Worm (Caenorhabditis elegans) whole organism, midembryonic: ENCODE results near the gene cyp-34A5.

Source experiments
- T22C8.4 ChIP-seq: fragments of 200-800 bp; sonication (Bioruptor generic); IDR thresholded peaks from 2 replicates; pipeline ENCODE4 v1.3.6; 2022; ENCODE audit warnings: missing genetic modification characterization, missing compliant biosample characterization
- cog-1 ChIP-seq: sonication (generic microtip); optimal IDR thresholded peaks from 2 replicates; lab custom pipeline; 2016; ENCODE audit warnings: missing genetic modification characterization, missing compliant biosample characterization
- flt-1 ChIP-seq: fragments of 200-800 bp; sonication (Bioruptor generic); IDR thresholded peaks from 2 replicates; pipeline ENCODE4 v1.3.6; 2022; ENCODE audit warnings: missing genetic modification characterization, missing compliant biosample characterization
- klf-2 ChIP-seq: fragments of 200-800 bp; sonication (Bioruptor generic); conservative IDR thresholded peaks from 2 replicates; pipeline ENCODE4 v1.3.6; 2022; ENCODE audit warnings: missing genetic modification reagents, missing genetic modification characterization, missing compliant biosample characterization
- med-1 ChIP-seq: sonication (generic microtip); optimal IDR thresholded peaks from 2 replicates; lab custom pipeline; 2017; ENCODE audit warnings: missing genetic modification characterization, mild to moderate bottlenecking, missing compliant biosample characterization, antibody characterized with exemption, missing genetic modification reagents; ENCODE audit not compliant: insufficient read depth
- ref-1 ChIP-seq: fragments of 200-800 bp; sonication (Bioruptor generic); conservative IDR thresholded peaks from 2 replicates; pipeline ENCODE4 v1.3.6; 2022; ENCODE audit warnings: missing genetic modification reagents, missing genetic modification characterization, missing compliant biosample characterization
- tab-1 ChIP-seq: fragments of 200-800 bp; sonication (Bioruptor generic); IDR thresholded peaks from 2 replicates; pipeline ENCODE4 v1.3.6; 2022; ENCODE audit warnings: missing genetic modification characterization, missing compliant biosample characterization
- ztf-23 ChIP-seq: fragments of 200-800 bp; sonication (Bioruptor generic); IDR thresholded peaks from 2 replicates; pipeline ENCODE4 v1.3.6; 2022; ENCODE audit warnings: missing genetic modification reagents, missing genetic modification characterization, missing compliant biosample characterization
- ztf-29 ChIP-seq: fragments of 200-800 bp; sonication (Bioruptor generic); IDR thresholded peaks from 2 replicates; pipeline ENCODE4 v1.3.6; 2022; ENCODE audit warnings: missing genetic modification reagents, missing genetic modification characterization, missing compliant biosample characterization

The cyp-34A5 gene

DNA sequence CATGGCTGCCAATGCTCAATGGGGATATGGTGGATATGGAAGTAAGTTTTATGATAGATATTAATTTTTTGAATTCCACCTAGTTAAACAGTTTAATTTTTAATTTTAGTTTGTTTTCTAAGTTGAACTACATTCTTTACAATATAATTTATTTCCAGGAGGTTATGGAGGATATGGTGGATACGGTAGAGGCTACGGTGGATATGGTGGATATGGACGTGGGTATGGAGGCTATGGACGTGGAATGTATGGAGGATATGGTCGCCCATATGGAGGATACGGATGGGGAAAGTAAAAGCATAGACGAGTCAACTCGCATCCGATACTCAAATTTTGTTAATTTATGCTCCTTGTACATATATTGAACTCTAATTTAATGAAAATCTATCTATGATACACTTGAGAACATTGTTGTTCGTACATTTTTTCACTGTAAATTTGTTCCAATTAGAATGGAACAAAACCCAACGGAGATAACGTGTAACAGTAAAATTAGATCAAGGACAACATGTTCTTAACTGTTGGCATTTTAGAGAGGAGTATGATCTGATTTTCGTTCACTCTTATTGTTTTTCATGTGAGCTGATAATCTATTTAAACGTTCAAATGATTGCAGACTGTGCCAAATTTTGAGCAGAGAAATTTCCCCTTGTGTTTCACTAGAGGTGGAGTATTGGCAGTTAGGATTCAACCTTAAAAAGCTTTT lies 22.9 kb upstream of the cyp-34A5 start:
- TF ChIP-seq med-1 (GFP tag; lab: Kevin White, UChicago) (no peak), T22C8.4 (GFP tag; lab: Robert Waterston, UW) (no peak), klf-2 (GFP tag; lab: Robert Waterston, UW) (no peak), tab-1 (GFP tag; lab: Robert Waterston, UW) (no peak), flt-1 (GFP tag; lab: Robert Waterston, UW) (no peak), cog-1 (tag; lab: Kevin White, UChicago) (no peak), ztf-29 (GFP tag; lab: Robert Waterston, UW) (no peak), ztf-23 (GFP tag; lab: Robert Waterston, UW) (no peak), ref-1 (no peak)

DNA sequence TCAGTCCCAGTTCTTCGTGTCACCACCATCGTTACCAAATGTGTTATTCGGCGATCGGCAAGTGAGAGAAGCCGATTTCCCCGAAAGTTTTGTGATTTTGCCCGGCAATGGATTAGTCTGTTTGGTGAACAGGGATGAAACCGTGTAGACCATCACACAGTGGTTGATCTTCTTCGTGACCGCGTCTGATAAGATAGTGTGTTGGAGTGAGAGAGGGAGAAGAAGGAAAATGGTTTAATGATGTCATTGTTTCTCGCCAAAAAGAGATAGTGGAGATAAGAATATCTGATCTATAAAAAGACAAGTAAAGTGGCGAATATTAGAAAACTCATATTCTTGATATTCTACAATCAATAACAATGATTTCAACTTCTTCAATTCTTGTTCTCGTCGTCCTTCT lies 22.3 kb upstream of the cyp-34A5 start, which contains the start of gene nlp-31:
TSS of gene nlp-31 (plus strand) at position 237 of the 400 bp plus-strand sequence.
- TF ChIP-seq T22C8.4 (GFP tag; lab: Robert Waterston, UW) = no peak
- no peak for TF ChIP-seq ztf-29 (GFP tag; lab: Robert Waterston, UW)
- no peak for TF ChIP-seq tab-1 (GFP tag; lab: Robert Waterston, UW)
- TF ChIP-seq flt-1 (GFP tag; lab: Robert Waterston, UW) = no peak
- TF ChIP-seq ztf-23 (GFP tag; lab: Robert Waterston, UW) = no peak
- TF ChIP-seq ref-1 = no peak
- TF ChIP-seq med-1 (GFP tag; lab: Kevin White, UChicago) = no peak
- TF ChIP-seq klf-2 (GFP tag; lab: Robert Waterston, UW) = no peak
- no peak for TF ChIP-seq cog-1 (tag; lab: Kevin White, UChicago)

DNA sequence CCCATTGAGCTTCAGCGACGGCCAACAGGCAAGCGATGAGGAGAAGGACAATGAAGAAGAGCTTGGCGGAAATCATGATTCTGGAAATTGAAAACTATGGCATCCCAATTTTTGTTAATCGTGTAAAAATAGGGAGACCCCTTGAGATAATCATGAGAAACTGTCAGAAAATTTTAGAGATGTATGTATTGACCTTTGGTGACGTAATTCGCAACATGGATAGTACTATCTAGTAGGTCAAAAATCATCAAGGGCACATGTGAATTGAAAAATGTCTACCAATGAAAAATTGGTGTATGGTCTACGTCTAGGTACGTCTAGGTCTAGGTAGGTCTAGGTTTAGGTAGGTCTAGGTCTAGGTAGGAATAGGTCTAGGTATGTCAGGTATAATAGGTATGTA lies 21.5 kb upstream of the cyp-34A5 start, which contains the start of gene nlp-34:
TSS of gene nlp-34 (minus strand) at position 82 of the 400 bp plus-strand sequence.
- no peak for TF ChIP-seq T22C8.4 (GFP tag; lab: Robert Waterston, UW)
- TF ChIP-seq flt-1 (GFP tag; lab: Robert Waterston, UW) = no peak
- TF ChIP-seq med-1 (GFP tag; lab: Kevin White, UChicago) = no peak
- TF ChIP-seq ref-1 = no peak
- TF ChIP-seq klf-2 (GFP tag; lab: Robert Waterston, UW) = no peak
- no peak for TF ChIP-seq ztf-23 (GFP tag; lab: Robert Waterston, UW)
- no peak for TF ChIP-seq cog-1 (tag; lab: Kevin White, UChicago)

DNA sequence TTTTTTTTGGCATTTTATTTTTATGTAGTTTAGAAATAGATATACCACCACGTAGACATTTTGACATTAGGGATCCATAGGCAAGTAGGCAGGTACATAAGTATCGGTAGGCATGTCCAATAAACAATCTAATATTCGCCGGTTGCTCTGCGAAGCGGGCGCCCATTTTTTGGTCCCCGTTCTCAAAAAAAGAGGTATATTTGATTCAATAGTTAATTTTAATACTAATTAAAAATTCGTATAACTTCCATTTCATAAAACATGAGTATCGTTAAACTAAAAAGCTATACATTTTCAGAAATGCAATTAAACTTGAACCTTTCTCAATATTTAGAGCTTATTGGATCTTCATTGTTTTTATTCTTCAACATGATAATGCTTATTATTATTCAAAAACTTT lies 19.5 kb upstream of the cyp-34A5 start, which contains the start of gene str-83:
TSS of gene str-83 (plus strand) at position 301 of the 400 bp plus-strand sequence.
- TF ChIP-seq ztf-23 (GFP tag; lab: Robert Waterston, UW) = no peak
- TF ChIP-seq T22C8.4 (GFP tag; lab: Robert Waterston, UW) = no peak
- TF ChIP-seq tab-1 (GFP tag; lab: Robert Waterston, UW) = no peak
- TF ChIP-seq cog-1 (tag; lab: Kevin White, UChicago) = no peak
- no peak for TF ChIP-seq ztf-29 (GFP tag; lab: Robert Waterston, UW)
- TF ChIP-seq med-1 (GFP tag; lab: Kevin White, UChicago) = no peak
- TF ChIP-seq klf-2 (GFP tag; lab: Robert Waterston, UW) = no peak
- TF ChIP-seq flt-1 (GFP tag; lab: Robert Waterston, UW) = no peak
- TF ChIP-seq ref-1 = no peak

DNA sequence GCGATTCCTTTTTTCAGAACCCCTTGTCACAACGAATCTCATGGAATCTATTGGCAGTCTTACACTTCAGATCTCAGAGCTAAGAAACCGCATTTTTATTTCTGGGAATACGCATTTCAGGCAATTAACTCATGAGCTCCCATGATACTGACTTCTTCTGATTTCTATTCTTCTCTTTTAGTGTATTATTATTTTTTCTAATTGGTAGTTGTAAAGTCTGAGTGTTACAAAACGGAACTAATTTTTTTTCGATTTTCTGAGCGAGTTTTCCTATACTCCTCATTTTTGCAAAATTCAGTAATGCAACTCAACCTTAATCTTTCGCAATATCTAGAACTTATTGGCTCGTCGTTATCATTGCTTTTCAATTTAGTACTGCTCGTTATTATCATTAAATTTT lies 16.9 kb upstream of the cyp-34A5 start, which contains the start of gene str-82:
TSS of gene str-82 (plus strand) at position 301 of the 400 bp plus-strand sequence.
- TF ChIP-seq cog-1 (tag; lab: Kevin White, UChicago) (no peak), ztf-23 (GFP tag; lab: Robert Waterston, UW) (no peak), ztf-29 (GFP tag; lab: Robert Waterston, UW) (no peak), ref-1 (no peak), klf-2 (GFP tag; lab: Robert Waterston, UW) (no peak), med-1 (GFP tag; lab: Kevin White, UChicago) (no peak), flt-1 (GFP tag; lab: Robert Waterston, UW) (no peak), T22C8.4 (GFP tag; lab: Robert Waterston, UW) (no peak), tab-1 (GFP tag; lab: Robert Waterston, UW) (no peak)

DNA sequence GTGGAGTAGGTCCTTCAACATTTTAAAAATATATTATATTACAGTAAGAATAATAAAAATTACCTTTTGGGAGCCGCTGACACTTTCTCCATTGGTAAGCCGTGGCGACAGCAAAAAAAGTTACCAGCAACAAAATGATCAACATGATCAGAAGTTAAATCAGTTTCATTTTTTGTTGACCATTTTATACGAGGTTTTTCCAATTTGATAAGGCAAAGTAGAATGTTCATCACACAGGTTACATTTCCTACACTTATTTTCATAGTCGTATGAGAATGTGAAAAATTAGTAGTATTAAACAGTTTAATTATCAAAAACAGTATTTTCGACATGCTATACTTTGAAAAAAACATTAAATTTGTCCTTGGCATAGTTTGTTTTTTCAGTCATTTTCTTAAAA lies 15.3 kb upstream of the cyp-34A5 start, which contains the start of gene cyp-34A10:
TSS of gene cyp-34A10 (minus strand) at position 146 of the 400 bp plus-strand sequence.
- no peak for TF ChIP-seq cog-1 (tag; lab: Kevin White, UChicago)
- TF ChIP-seq ztf-29 (GFP tag; lab: Robert Waterston, UW) = no peak
- TF ChIP-seq flt-1 (GFP tag; lab: Robert Waterston, UW) = no peak
- no peak for TF ChIP-seq T22C8.4 (GFP tag; lab: Robert Waterston, UW)
- TF ChIP-seq ref-1 = no peak
- TF ChIP-seq med-1 (GFP tag; lab: Kevin White, UChicago) = no peak
- no peak for TF ChIP-seq ztf-23 (GFP tag; lab: Robert Waterston, UW)
- TF ChIP-seq klf-2 (GFP tag; lab: Robert Waterston, UW) = no peak
- TF ChIP-seq tab-1 (GFP tag; lab: Robert Waterston, UW) = no peak

DNA sequence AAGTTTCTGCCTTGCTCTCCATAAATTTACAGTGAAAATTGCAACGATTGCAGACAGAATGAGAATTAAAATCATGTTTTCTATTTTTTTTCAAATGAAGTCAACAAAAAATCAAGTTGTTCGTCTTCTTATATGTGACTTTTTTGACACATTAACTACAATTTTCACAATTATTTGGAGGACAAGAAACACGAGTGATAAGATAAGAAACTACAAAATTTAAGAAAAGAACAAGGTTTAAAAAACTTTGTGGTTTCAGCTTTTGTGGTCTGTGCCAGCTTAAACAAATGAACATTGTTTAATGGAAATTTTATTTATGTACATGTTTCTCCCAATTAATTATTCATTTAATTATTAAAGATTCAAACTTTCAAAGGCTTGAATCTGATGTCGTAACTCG lies 12.9 kb upstream of the cyp-34A5 start, which contains the start of gene cyp-34A9:
TSS of gene cyp-34A9 (minus strand) at position 131 of the 400 bp plus-strand sequence.
- no peak for TF ChIP-seq flt-1 (GFP tag; lab: Robert Waterston, UW)
- TF ChIP-seq tab-1 (GFP tag; lab: Robert Waterston, UW) = no peak
- TF ChIP-seq ztf-23 (GFP tag; lab: Robert Waterston, UW) = no peak
- TF ChIP-seq med-1 (GFP tag; lab: Kevin White, UChicago) = no peak
- no peak for TF ChIP-seq ref-1
- no peak for TF ChIP-seq klf-2 (GFP tag; lab: Robert Waterston, UW)
- TF ChIP-seq ztf-29 (GFP tag; lab: Robert Waterston, UW) = no peak
- no peak for TF ChIP-seq cog-1 (tag; lab: Kevin White, UChicago)
- TF ChIP-seq T22C8.4 (GFP tag; lab: Robert Waterston, UW) = no peak

DNA sequence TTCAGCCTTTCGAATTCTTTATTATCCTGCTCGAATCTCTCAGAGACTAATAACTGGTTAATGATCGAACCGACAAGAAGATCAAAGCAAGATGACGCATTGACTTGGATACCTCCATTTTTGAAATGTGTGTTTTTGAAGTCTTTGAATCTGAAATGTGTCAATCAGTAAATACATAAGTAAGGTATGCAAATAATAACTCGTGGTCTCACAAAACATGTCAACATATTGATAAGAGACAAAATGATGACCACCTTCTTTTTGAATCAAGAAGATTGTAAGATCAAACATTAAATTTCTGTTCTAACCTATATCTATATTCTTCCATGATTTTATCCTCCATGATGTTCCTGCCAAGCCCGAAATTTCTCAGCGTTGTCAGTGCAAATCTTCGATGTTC lies 12.2 kb upstream of the cyp-34A5 start:
- TF ChIP-seq tab-1 (GFP tag; lab: Robert Waterston, UW) = no peak
- TF ChIP-seq med-1 (GFP tag; lab: Kevin White, UChicago) = no peak
- no peak for TF ChIP-seq klf-2 (GFP tag; lab: Robert Waterston, UW)
- no peak for TF ChIP-seq T22C8.4 (GFP tag; lab: Robert Waterston, UW)
- TF ChIP-seq ztf-29 (GFP tag; lab: Robert Waterston, UW) = no peak
- no peak for TF ChIP-seq ref-1
- TF ChIP-seq ztf-23 (GFP tag; lab: Robert Waterston, UW) = no peak
- no peak for TF ChIP-seq cog-1 (tag; lab: Kevin White, UChicago)
- TF ChIP-seq flt-1 (GFP tag; lab: Robert Waterston, UW) = no peak
